Worm (Caenorhabditis elegans): ENCODE data around the gene irk-3.

- TF ChIP-seq ref-1 (GFP tag; conservative IDR thresholded peaks at IDR 0.05) (no peak), ztf-29 (GFP tag; IDR thresholded peaks at IDR 0.05) (no peak), klf-2 (GFP tag; conservative IDR thresholded peaks at IDR 0.05) (no peak)
Measured at ce11 chrX:14334151-14334550, 36.1 kb downstream of the irk-3 start.

Measured in whole organism, midembryonic.